Worm (Caenorhabditis elegans) whole organism, L4 larva: ENCODE results near the gene srh-251.

Experiments used
- ZK337.2 ChIP-seq: fragments of 200-800 bp; sonication (Bioruptor generic); IDR thresholded peaks from 2 replicates; pipeline ENCODE4 v1.3.6; 2022; ENCODE audit warnings: missing genetic modification reagents, missing genetic modification characterization, missing compliant biosample characterization
- ZK546.5 ChIP-seq, 2 experiments: sonication (generic microtip); optimal IDR thresholded peaks; 2 replicates each; lab custom pipeline; 2017; ENCODE audit warnings: missing biosample characterization in 2 of 2, missing genetic modification characterization in 2 of 2
- ceh-20 ChIP-seq: fragments of 200-800 bp; sonication (Bioruptor generic); IDR thresholded peaks from 2 replicates; pipeline ENCODE4 v1.3.6; 2022; ENCODE audit warnings: missing genetic modification reagents, missing genetic modification characterization, missing compliant biosample characterization
- lin-38 ChIP-seq: fragments of 200-800 bp; sonication (Bioruptor generic); IDR thresholded peaks from 2 replicates; pipeline ENCODE4 v1.3.6; 2022; ENCODE audit warnings: missing genetic modification reagents, missing genetic modification characterization, missing compliant biosample characterization
- nhr-111 ChIP-seq: fragments of 200-800 bp; sonication (Bioruptor generic); optimal IDR thresholded peaks from 2 replicates; lab custom pipeline; 2018; ENCODE audit warnings: mild to moderate bottlenecking, missing genetic modification characterization, missing compliant biosample characterization
- pha-4 ChIP-seq, 2 experiments: fragments of 150-350 bp in 1 of 2; fragments of 200-800 bp in 1 of 2; sonication (Bioruptor generic) in 1 of 2; IDR thresholded peaks in 1 of 2; optimal IDR thresholded peaks in 1 of 2; 2 replicates each; pipeline versions ENCODE4 v1.3.6 to Lab custom; 2014 to 2022; ENCODE audit warnings: missing genetic modification characterization in 2 of 2, missing genetic modification reagents in 2 of 2, missing biosample characterization in 1 of 2, missing compliant biosample characterization in 1 of 2
- skn-1 ChIP-seq: fragments of 150-350 bp; optimal IDR thresholded peaks from 2 replicates; lab custom pipeline; 2014; ENCODE audit warnings: missing biosample characterization, missing genetic modification characterization
- snpc-1.2 ChIP-seq: fragments of 200-800 bp; sonication (Bioruptor generic); IDR thresholded peaks from 2 replicates; pipeline ENCODE4 v1.3.6; 2022; ENCODE audit warnings: missing genetic modification reagents, missing genetic modification characterization, missing compliant biosample characterization
- snpc-4 ChIP-seq: fragments of 150-350 bp; optimal IDR thresholded peaks from 2 replicates; lab custom pipeline; 2014; ENCODE audit warnings: missing biosample characterization, missing genetic modification characterization

srh-251 gene

ce11 chrV:15330314-15330713 lies 49.4 kb downstream of the srh-251 start, which contains the start of gene srh-295:
Gene srh-295 (plus strand): TSS chrV:15330614.
- TF ChIP-seq pha-4 (GFP tag; IDR thresholded peaks at IDR 0.05; lab: Robert Waterston, UW) (no peak), pha-4 (tag; optimal IDR thresholded peaks at IDR 0.05; lab: Kevin White, UChicago) (no peak), ZK337.2 (no peak), snpc-4 (tag; lab: Kevin White, UChicago) (no peak), snpc-1.2 (GFP tag; lab: Robert Waterston, UW) (no peak), ZK546.5 (tag; optimal IDR thresholded peaks at IDR 0.05; lab: Kevin White, UChicago) (no peak), lin-38 (GFP tag; lab: Robert Waterston, UW) (no peak), ceh-20 (no peak), skn-1 (tag; lab: Kevin White, UChicago) (no peak), nhr-111 (GFP tag; lab: Kevin White, UChicago) (no peak)
